Worm (Caenorhabditis elegans) whole organism, young adult: ENCODE measurements around the gene T15B7.15.

Source experiments
- F37B4.10 ChIP-seq: fragments of 200-800 bp; sonication (Bioruptor generic); IDR thresholded peaks from 2 replicates; pipeline ENCODE4 v1.3.6; 2022; ENCODE audit warnings: missing genetic modification characterization, missing compliant biosample characterization
- F39B2.1 ChIP-seq: fragments of 200-800 bp; sonication (Bioruptor generic); IDR thresholded peaks from 2 replicates; pipeline ENCODE4 v1.3.6; 2022; ENCODE audit warnings: missing genetic modification reagents, missing genetic modification characterization, missing compliant biosample characterization
- F49E8.2 ChIP-seq: sonication (generic microtip); optimal IDR thresholded peaks from 3 replicates; lab custom pipeline; 2017; ENCODE audit warnings: missing genetic modification characterization, mild to moderate bottlenecking, missing compliant biosample characterization, antibody characterized with exemption, moderate library complexity; ENCODE audit not compliant: insufficient read depth
- F57C9.4 ChIP-seq: sonication (generic microtip); optimal IDR thresholded peaks from 2 replicates; lab custom pipeline; 2017; ENCODE audit warnings: mild to moderate bottlenecking, missing genetic modification characterization, missing compliant biosample characterization
- Y67H2A.10 ChIP-seq: fragments of 200-800 bp; sonication (Bioruptor generic); conservative IDR thresholded peaks from 2 replicates; pipeline ENCODE4 v1.3.6; 2022; ENCODE audit warnings: missing genetic modification reagents, missing genetic modification characterization, missing compliant biosample characterization
- atf-7 ChIP-seq: sonication (generic microtip); optimal IDR thresholded peaks from 2 replicates; lab custom pipeline; 2017; ENCODE audit warnings: mild to moderate bottlenecking, missing genetic modification characterization, missing compliant biosample characterization
- athp-1 ChIP-seq: sonication (generic microtip); optimal IDR thresholded peaks from 2 replicates; lab custom pipeline; 2017; ENCODE audit warnings: mild to moderate bottlenecking, missing genetic modification characterization, missing compliant biosample characterization
- attf-3 ChIP-seq: fragments of 200-800 bp; sonication (Bioruptor generic); conservative IDR thresholded peaks from 2 replicates; pipeline ENCODE4 v1.3.6; 2022; ENCODE audit warnings: missing genetic modification reagents, missing genetic modification characterization, missing compliant biosample characterization
- attf-5 ChIP-seq: fragments of 200-800 bp; sonication (Bioruptor generic); optimal IDR thresholded peaks from 2 replicates; lab custom pipeline; 2018; ENCODE audit warnings: mild to moderate bottlenecking, missing genetic modification characterization, missing compliant biosample characterization
- attf-6 ChIP-seq: fragments of 200-800 bp; sonication (Bioruptor generic); IDR thresholded peaks from 2 replicates; pipeline ENCODE4 v1.3.6; 2022; ENCODE audit warnings: missing genetic modification reagents, missing genetic modification characterization, missing compliant biosample characterization
- cebp-1 ChIP-seq, 2 experiments: fragments of 200-800 bp in 1 of 2; sonication (Bioruptor generic) in 1 of 2; sonication (generic microtip) in 1 of 2; IDR thresholded peaks in 1 of 2; optimal IDR thresholded peaks in 1 of 2; 2 replicates each; pipeline versions ENCODE4 v1.3.6 to Lab custom; 2017 to 2022; ENCODE audit warnings: missing compliant biosample characterization in 2 of 2, missing genetic modification characterization in 2 of 2, mild to moderate bottlenecking in 1 of 2, missing genetic modification reagents in 1 of 2, moderate library complexity in 1 of 2
- ceh-58 ChIP-seq: fragments of 200-800 bp; sonication (Bioruptor generic); IDR thresholded peaks from 2 replicates; pipeline ENCODE4 v1.3.6; 2022; ENCODE audit warnings: missing genetic modification characterization, missing compliant biosample characterization
- chd-7 ChIP-seq: sonication (generic microtip); optimal IDR thresholded peaks from 2 replicates; lab custom pipeline; 2016; ENCODE audit warnings: mild to moderate bottlenecking, missing genetic modification characterization, moderate library complexity, missing compliant biosample characterization
- dox-1 ChIP-seq: fragments of 200-800 bp; sonication (Bioruptor generic); IDR thresholded peaks from 2 replicates; pipeline ENCODE4 v1.3.6; 2022; ENCODE audit warnings: missing genetic modification reagents, missing genetic modification characterization, missing compliant biosample characterization
- egl-18 ChIP-seq: fragments of 200-800 bp; sonication (Bioruptor generic); IDR thresholded peaks from 2 replicates; pipeline ENCODE4 v1.3.6; 2022; ENCODE audit warnings: missing genetic modification reagents, missing genetic modification characterization, missing compliant biosample characterization
- egrh-3 ChIP-seq: fragments of 200-800 bp; sonication (Bioruptor generic); IDR thresholded peaks from 2 replicates; pipeline ENCODE4 v1.3.6; 2022; ENCODE audit warnings: missing genetic modification reagents, missing genetic modification characterization, missing compliant biosample characterization
- ekl-4 ChIP-seq: fragments of 200-800 bp; sonication (Bioruptor generic); IDR thresholded peaks from 2 replicates; pipeline ENCODE4 v1.3.6; 2022; ENCODE audit warnings: missing genetic modification reagents, missing genetic modification characterization, missing compliant biosample characterization
- ets-4 ChIP-seq: fragments of 200-800 bp; sonication (Bioruptor generic); optimal IDR thresholded peaks from 2 replicates; lab custom pipeline; 2018; ENCODE audit warnings: mild to moderate bottlenecking, missing genetic modification characterization, missing compliant biosample characterization
- hlh-26 ChIP-seq: fragments of 200-800 bp; sonication (Bioruptor generic); conservative IDR thresholded peaks from 2 replicates; pipeline ENCODE4 v1.3.6; 2022; ENCODE audit warnings: missing genetic modification reagents, missing genetic modification characterization, missing compliant biosample characterization
- let-607 ChIP-seq, 2 experiments: fragments of 200-800 bp in 1 of 2; sonication (Bioruptor generic) in 1 of 2; sonication (generic microtip) in 1 of 2; optimal IDR thresholded peaks; 2 replicates each; lab custom pipeline; 2016 to 2018; ENCODE audit warnings: mild to moderate bottlenecking in 2 of 2, missing compliant biosample characterization in 2 of 2, missing genetic modification characterization in 2 of 2, moderate library complexity in 2 of 2, missing genotype in 1 of 2
- lin-35 ChIP-seq, 3 experiments: fragments of 150-350 bp in 2 of 3; sonication (generic microtip) in 1 of 3; optimal IDR thresholded peaks; 2 replicates each; lab custom pipeline; 2014 to 2018; ENCODE audit warnings: missing biosample characterization in 3 of 3, missing genetic modification characterization in 3 of 3, missing genetic modification reagents in 3 of 3
- lin-40 ChIP-seq: sonication (generic microtip); optimal IDR thresholded peaks from 2 replicates; lab custom pipeline; 2016; ENCODE audit warnings: missing genetic modification characterization, mild to moderate bottlenecking, missing compliant biosample characterization, missing genotype, missing genetic modification reagents
- lir-1 ChIP-seq: fragments of 200-800 bp; sonication (Bioruptor generic); conservative IDR thresholded peaks from 2 replicates; pipeline ENCODE4 v1.3.6; 2022; ENCODE audit warnings: missing genetic modification reagents, missing genetic modification characterization, missing compliant biosample characterization
- mxl-1 ChIP-seq: sonication (generic microtip); optimal IDR thresholded peaks from 2 replicates; lab custom pipeline; 2016; ENCODE audit warnings: missing genetic modification characterization, missing compliant biosample characterization
- nhr-80 ChIP-seq: sonication (generic microtip); optimal IDR thresholded peaks from 2 replicates; lab custom pipeline; 2016; ENCODE audit warnings: missing genetic modification characterization, missing compliant biosample characterization
- sea-2 ChIP-seq: fragments of 200-800 bp; sonication (Bioruptor generic); IDR thresholded peaks from 2 replicates; pipeline ENCODE4 v1.3.6; 2022; ENCODE audit warnings: missing genetic modification characterization, missing compliant biosample characterization
- snpc-1.3 ChIP-seq: sonication (generic microtip); optimal IDR thresholded peaks from 2 replicates; lab custom pipeline; 2017; ENCODE audit warnings: missing genetic modification characterization, mild to moderate bottlenecking, missing compliant biosample characterization, antibody characterized with exemption, moderate library complexity, missing genotype, missing genetic modification reagents; ENCODE audit not compliant: insufficient read depth
- snpc-4 ChIP-seq, 5 experiments: fragments of 150-350 bp in 1 of 5; sonication (generic microtip) in 4 of 5; optimal IDR thresholded peaks; 2 replicates each; lab custom pipeline; 2014 to 2018; ENCODE audit warnings: missing genetic modification characterization in 5 of 5, missing biosample characterization in 3 of 5, antibody characterized with exemption in 2 of 5, mild to moderate bottlenecking in 2 of 5, missing compliant biosample characterization in 2 of 5, missing genotype in 2 of 5, moderate library complexity in 2 of 5, missing genetic modification reagents in 1 of 5
- tbp1 ChIP-seq: fragments of 200-800 bp; sonication (Bioruptor generic); optimal IDR thresholded peaks from 2 replicates; lab custom pipeline; 2018; ENCODE audit warnings: mild to moderate bottlenecking, missing genetic modification characterization, missing compliant biosample characterization
- tlf-1 ChIP-seq: fragments of 200-800 bp; sonication (Bioruptor generic); optimal IDR thresholded peaks from 2 replicates; lab custom pipeline; 2018; ENCODE audit warnings: mild to moderate bottlenecking, missing genetic modification characterization, missing compliant biosample characterization
- unc-130 ChIP-seq: sonication (generic microtip); optimal IDR thresholded peaks from 2 replicates; lab custom pipeline; 2016; ENCODE audit warnings: missing genetic modification reagents, missing genetic modification characterization, missing compliant biosample characterization
- zfh-2 ChIP-seq: fragments of 200-800 bp; sonication (Bioruptor generic); conservative IDR thresholded peaks from 2 replicates; pipeline ENCODE4 v1.3.6; 2022; ENCODE audit warnings: missing genetic modification reagents, missing genetic modification characterization, missing compliant biosample characterization
- ztf-26 ChIP-seq: sonication (generic microtip); optimal IDR thresholded peaks from 2 replicates; lab custom pipeline; 2017; ENCODE audit warnings: missing genetic modification characterization, missing compliant biosample characterization

Gene T15B7.15

DNA sequence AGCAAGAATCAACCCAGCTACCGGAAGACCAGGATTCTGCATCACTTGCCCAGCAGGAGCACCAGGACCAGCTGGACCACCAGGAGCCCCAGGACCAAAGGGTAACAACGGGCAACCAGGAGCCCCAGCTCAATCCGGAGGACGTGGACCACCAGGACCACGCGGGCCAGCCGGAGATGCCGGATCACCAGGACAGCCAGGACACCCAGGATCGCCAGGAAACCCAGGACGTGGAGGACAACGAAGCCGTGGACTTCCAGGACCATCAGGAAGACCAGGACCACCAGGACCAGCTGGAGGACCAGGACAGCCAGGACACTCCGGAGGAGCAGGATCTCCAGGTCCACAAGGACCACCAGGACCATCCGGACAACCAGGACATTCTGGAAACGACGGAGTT, 6.9 kb downstream of the T15B7.15 start:
- TF ChIP-seq sea-2 (no peak), zfh-2 (GFP tag; lab: Robert Waterston, UW) (peak; percentile 77), hlh-26 (GFP tag; lab: Robert Waterston, UW) (no peak), egrh-3 (GFP tag; lab: Robert Waterston, UW) (peak; percentile 90), let-607 (tag; optimal IDR thresholded peaks at IDR 0.05; lab: Kevin White, UChicago) (no peak)

DNA sequence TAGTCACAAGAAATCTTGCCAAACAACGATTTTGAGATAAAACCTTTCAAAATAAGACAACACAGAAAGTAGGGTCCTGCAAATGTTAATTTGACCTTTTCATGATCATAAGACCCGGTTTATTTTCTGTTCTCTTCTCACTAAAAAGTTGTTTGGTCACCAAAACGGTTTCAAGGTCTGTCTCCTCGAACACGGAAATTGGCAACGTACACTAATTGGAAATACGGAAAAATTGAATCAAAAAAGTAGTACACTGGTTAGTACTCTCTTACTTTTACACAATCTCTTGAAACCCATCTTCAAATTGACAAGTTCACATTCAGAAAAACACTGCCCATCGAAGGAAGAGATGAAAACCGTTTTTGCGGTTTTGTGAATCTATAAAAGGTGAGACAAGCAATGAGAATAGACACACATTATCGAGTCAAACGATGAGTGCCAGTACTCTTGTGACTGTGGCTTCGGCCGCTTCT, 7.7 kb downstream of the T15B7.15 start, which contains the start of gene col-142:
TSS of gene col-142 (plus strand) at position 423 of the 473 bp plus-strand sequence.
- no peak for TF ChIP-seq Y67H2A.10 (GFP tag; lab: Robert Waterston, UW)
- no peak for TF ChIP-seq F37B4.10
- TF ChIP-seq lir-1 (GFP tag; lab: Robert Waterston, UW), result no peak

DNA sequence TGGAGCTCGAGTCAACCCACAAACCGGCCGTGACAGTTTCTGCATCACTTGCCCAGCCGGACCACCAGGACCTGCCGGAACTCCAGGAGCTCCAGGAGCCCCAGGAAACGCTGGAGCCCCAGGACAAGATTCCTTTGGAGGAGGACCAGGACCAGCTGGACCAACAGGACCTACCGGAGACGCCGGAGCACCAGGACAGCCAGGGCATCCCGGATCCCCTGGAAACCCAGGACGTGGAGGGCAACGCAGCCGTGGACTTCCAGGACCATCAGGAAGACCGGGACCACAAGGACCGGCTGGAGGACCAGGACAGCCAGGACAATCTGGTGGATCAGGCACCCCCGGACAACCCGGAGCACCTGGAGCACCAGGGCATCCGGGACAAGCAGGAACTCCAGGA, 8.4 kb downstream of the T15B7.15 start:
- TF ChIP-seq tbp1 (GFP tag; lab: Kevin White, UChicago) (no peak), egrh-3 (GFP tag; lab: Robert Waterston, UW) (peak; percentile 94), attf-5 (GFP tag; lab: Kevin White, UChicago) (no peak), egl-18 (0 out of 2 replicates have a peak, but pooled peaks have one; percentile 22), F37B4.10 (0 out of 2 replicates have a peak, but pooled peaks have one; percentile 47), tlf-1 (GFP tag; lab: Kevin White, UChicago) (no peak), lin-35 (GFP tag; optimal IDR thresholded peaks at IDR 0.05; lab: Kevin White, UChicago) (no peak)

DNA sequence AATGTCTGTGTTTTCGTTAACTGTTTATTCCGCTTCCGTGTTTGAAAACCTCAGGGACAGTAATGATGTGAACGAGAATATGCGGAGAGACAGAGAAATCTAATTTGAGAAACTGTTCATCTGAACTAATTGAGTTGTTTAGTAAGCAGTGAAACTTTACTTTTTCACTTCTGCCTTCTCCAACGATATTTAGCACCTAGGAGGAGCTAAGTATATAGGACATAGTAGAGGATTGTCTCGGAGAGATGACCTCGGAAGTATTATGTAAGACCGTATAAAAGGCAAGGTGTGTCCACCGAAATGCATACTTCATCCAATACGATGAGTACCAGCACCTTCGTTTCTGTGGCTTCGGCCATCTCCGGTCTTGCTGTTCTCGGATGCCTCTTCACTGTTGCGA, 9.1 kb downstream of the T15B7.15 start, which contains the start of gene col-141:
TSS of gene col-141 (plus strand) at position 301 of the 400 bp plus-strand sequence.
- TF ChIP-seq dox-1 (no peak), F49E8.2 (tag; lab: Kevin White, UChicago) (no peak), ceh-58 (GFP tag; lab: Robert Waterston, UW) (no peak), atf-7 (tag; lab: Kevin White, UChicago) (no peak), athp-1 (no peak), lin-40 (tag; lab: Kevin White, UChicago) (no peak), snpc-1.3 (tag; lab: Kevin White, UChicago) (no peak)

DNA sequence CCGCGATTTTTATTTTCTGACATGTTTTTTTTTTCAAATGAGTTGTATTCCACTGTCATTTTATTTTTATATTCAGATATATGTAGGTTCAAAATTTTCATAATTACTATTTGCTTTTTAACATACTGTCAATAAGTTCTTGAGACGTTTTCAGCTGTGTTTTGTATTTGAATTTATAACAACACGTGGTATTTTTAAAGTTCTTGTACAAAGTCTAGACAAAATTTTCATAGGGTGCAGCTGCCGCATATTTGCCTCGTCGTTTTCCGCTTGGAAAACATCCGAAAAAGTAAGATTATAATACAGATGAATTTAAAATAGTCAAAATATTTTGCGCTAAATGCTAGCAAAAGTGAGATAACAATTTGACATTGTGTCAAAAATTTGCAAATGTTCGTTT, 9.7 kb downstream of the T15B7.15 start, which contains the start of gene dmsr-15:
TSS of gene dmsr-15 (minus strand) at position 101 of the 400 bp plus-strand sequence.
- TF ChIP-seq chd-7, result no peak

DNA sequence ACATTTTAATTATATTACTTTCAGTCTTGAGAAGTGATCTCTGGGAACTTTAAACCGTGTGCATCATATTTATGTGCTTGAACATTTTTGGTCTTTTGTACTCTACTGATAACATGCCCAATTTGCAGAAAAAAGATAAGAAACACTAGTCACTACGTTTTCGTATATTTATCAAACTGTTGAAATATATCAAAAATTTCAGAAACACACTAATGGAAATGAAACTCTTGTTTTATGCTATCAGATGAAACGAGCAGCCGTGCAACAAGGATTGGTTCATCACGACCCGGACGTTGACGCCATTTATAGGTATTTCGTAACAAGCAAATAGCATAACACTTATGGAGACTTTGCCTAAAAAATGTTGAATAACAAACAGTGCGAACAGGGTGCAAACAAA, 15.0 kb downstream of the T15B7.15 start:
- TF ChIP-seq mxl-1 (tag; lab: Kevin White, UChicago) (no peak), cebp-1 (GFP tag; IDR thresholded peaks at IDR 0.05; lab: Robert Waterston, UW) (peak; percentile 82), cebp-1 (tag; optimal IDR thresholded peaks at IDR 0.05; lab: Kevin White, UChicago) (no peak), nhr-80 (tag; lab: Kevin White, UChicago) (peak; percentile 93), ets-4 (GFP tag; lab: Kevin White, UChicago) (peak; percentile 67), F39B2.1 (GFP tag; lab: Robert Waterston, UW) (no peak)

DNA sequence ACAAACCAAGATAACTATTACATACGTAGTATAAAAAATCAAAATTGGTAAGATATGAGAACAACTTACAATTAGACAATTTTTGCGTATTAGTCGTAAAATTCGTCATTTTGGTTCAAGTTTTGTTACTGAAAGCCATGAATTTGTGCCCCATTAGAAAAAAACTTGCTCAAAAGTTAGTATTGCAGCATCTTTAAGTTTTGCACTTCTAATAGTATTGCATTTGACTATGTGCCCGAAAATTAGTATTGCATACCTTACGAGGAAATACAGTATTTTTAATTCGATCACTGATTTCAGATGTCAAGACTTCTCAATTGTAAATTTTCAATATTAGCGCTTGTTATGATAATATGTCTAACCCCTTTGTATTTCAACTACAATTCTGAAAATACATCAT, 17.0 kb downstream of the T15B7.15 start, which contains the start of gene T15B7.8:
TSS of gene T15B7.8 (plus strand) at position 301 of the 400 bp plus-strand sequence.
- TF ChIP-seq snpc-4 (GFP tag; optimal IDR thresholded peaks at IDR 0.05; lab: Kevin White, UChicago), result no peak
- TF ChIP-seq snpc-4 (tag; optimal IDR thresholded peaks at IDR 0.05; lab: Kevin White, UChicago), result no peak
- no peak for TF ChIP-seq ceh-58 (GFP tag; lab: Robert Waterston, UW)
- TF ChIP-seq attf-3, result no peak
- TF ChIP-seq F57C9.4, result no peak
- no peak for TF ChIP-seq ztf-26
- TF ChIP-seq hlh-26 (GFP tag; lab: Robert Waterston, UW), result no peak
- no peak for TF ChIP-seq atf-7 (tag; lab: Kevin White, UChicago)
- TF ChIP-seq attf-6, result no peak
- TF ChIP-seq unc-130 (GFP tag; lab: Kevin White, UChicago), result no peak
- no peak for TF ChIP-seq ekl-4 (GFP tag; lab: Robert Waterston, UW)
